Fruit fly (Drosophila melanogaster) whole organism, embryonic: ENCODE data around the gene CCDC53.
A peak's percentile ranks its signal among the peaks of the same experiment; 100 is the strongest.

Experiments used
- Aef1 ChIP-seq: fragments of 200-800 bp; sonication (Bioruptor generic); IDR thresholded peaks from 3 replicates; pipeline ENCODE4 v1.3.6; 2022; ENCODE audit warnings: missing biosample characterization, missing genetic modification characterization
- Atf-2 ChIP-seq: fragments of 200-800 bp; sonication (Bioruptor generic); optimal IDR thresholded peaks from 2 replicates; lab custom pipeline; 2016; ENCODE audit warnings: missing biosample characterization, missing genetic modification characterization
- Atf3 ChIP-seq: fragments of 200-800 bp; sonication (Bioruptor generic); optimal IDR thresholded peaks from 3 replicates; lab custom pipeline; 2016; ENCODE audit warnings: missing biosample characterization, missing genetic modification characterization
- B-H1 ChIP-seq: fragments of 200-800 bp; sonication (Bioruptor generic); IDR thresholded peaks from 3 replicates; pipeline ENCODE4 v1.3.6; 2022; ENCODE audit warnings: missing biosample characterization, missing genetic modification characterization
- Bgb ChIP-seq: fragments of 200-800 bp; sonication (Bioruptor generic); IDR thresholded peaks from 2 replicates; pipeline ENCODE4 v1.3.6; 2022; ENCODE audit warnings: missing biosample characterization, missing genetic modification characterization; ENCODE audit not compliant: partially characterized antibody
- CG10366 ChIP-seq: fragments of 200-800 bp; sonication (Bioruptor generic); IDR thresholded peaks from 2 replicates; pipeline ENCODE4 v1.3.6; 2022; ENCODE audit warnings: missing biosample characterization, missing genetic modification characterization
- CG10431 ChIP-seq: fragments of 200-800 bp; sonication (Bioruptor generic); optimal IDR thresholded peaks from 3 replicates; lab custom pipeline; 2018; ENCODE audit warnings: missing biosample characterization, mild to moderate bottlenecking, missing genetic modification characterization
- CG12236 ChIP-seq: fragments of 200-800 bp; sonication (Bioruptor generic); optimal IDR thresholded peaks from 2 replicates; lab custom pipeline; 2016; ENCODE audit warnings: missing biosample characterization, missing genetic modification characterization
- CG12942 ChIP-seq: fragments of 200-800 bp; sonication (Bioruptor generic); optimal IDR thresholded peaks from 3 replicates; lab custom pipeline; 2016; ENCODE audit warnings: missing biosample characterization, missing genetic modification characterization
- CG13123 ChIP-seq: fragments of 200-800 bp; sonication (Bioruptor generic); optimal IDR thresholded peaks from 2 replicates; lab custom pipeline; 2016; ENCODE audit warnings: missing biosample characterization, missing genetic modification characterization
- CG15479 ChIP-seq: fragments of 200-800 bp; sonication (Bioruptor generic); optimal IDR thresholded peaks from 3 replicates; lab custom pipeline; 2019; ENCODE audit warnings: missing biosample characterization, mild to moderate bottlenecking, missing genetic modification characterization, moderate library complexity
- CG1792 ChIP-seq: fragments of 200-800 bp; sonication (Bioruptor generic); optimal IDR thresholded peaks from 2 replicates; lab custom pipeline; 2016; ENCODE audit warnings: missing biosample characterization, missing genetic modification characterization
- CG18262 ChIP-seq: fragments of 200-800 bp; optimal IDR thresholded peaks from 3 replicates; lab custom pipeline; 2019; ENCODE audit warnings: missing biosample characterization, mild to moderate bottlenecking, missing genetic modification characterization, moderate library complexity
- CG31441 ChIP-seq: fragments of 200-800 bp; sonication (Bioruptor generic); IDR thresholded peaks from 2 replicates; pipeline ENCODE4 v1.3.6; 2022; ENCODE audit warnings: missing biosample characterization, missing genetic modification characterization
- CG32772 ChIP-seq: fragments of 200-800 bp; sonication (Bioruptor generic); IDR thresholded peaks from 2 replicates; pipeline ENCODE4 v1.3.6; 2022; ENCODE audit warnings: missing biosample characterization, missing genetic modification characterization
- CG3281 ChIP-seq: fragments of 200-800 bp; sonication (Bioruptor generic); optimal IDR thresholded peaks from 3 replicates; lab custom pipeline; 2017; ENCODE audit warnings: missing biosample characterization, mild to moderate bottlenecking, missing genetic modification characterization
- CG6175 ChIP-seq: fragments of 200-800 bp; sonication (Bioruptor generic); IDR thresholded peaks from 3 replicates; pipeline ENCODE4 v1.3.6; 2022; ENCODE audit warnings: missing biosample characterization, missing genetic modification characterization
- CG7271 ChIP-seq: fragments of 200-800 bp; sonication (Bioruptor generic); optimal IDR thresholded peaks from 2 replicates; lab custom pipeline; 2018; ENCODE audit warnings: missing biosample characterization, mild to moderate bottlenecking, missing genetic modification characterization, moderate library complexity
- CG8478 ChIP-seq: fragments of >200 bp; optimal IDR thresholded peaks from 2 replicates; lab custom pipeline; 2018
- CG8924 ChIP-seq: fragments of 200-800 bp; optimal IDR thresholded peaks from 3 replicates; lab custom pipeline; 2019; ENCODE audit warnings: missing biosample characterization, mild to moderate bottlenecking, missing genetic modification characterization, moderate library complexity
- CrebB ChIP-seq: fragments of 200-800 bp; sonication (Bioruptor generic); optimal IDR thresholded peaks from 3 replicates; lab custom pipeline; 2018; ENCODE audit warnings: missing biosample characterization, mild to moderate bottlenecking, missing genetic modification characterization
- Dad ChIP-seq: fragments of 200-800 bp; sonication (Bioruptor generic); optimal IDR thresholded peaks from 3 replicates; lab custom pipeline; 2016; ENCODE audit warnings: missing biosample characterization, missing genetic modification characterization
- Dfd ChIP-seq, 2 experiments: fragments of >200 bp; optimal IDR thresholded peaks; 2 replicates each; lab custom pipeline; 2017; ENCODE audit warnings: missing biosample characterization in 2 of 2, missing genetic modification characterization in 2 of 2
- Dll ChIP-seq: fragments of 200-800 bp; sonication (Bioruptor generic); IDR thresholded peaks from 4 replicates; pipeline ENCODE4 v1.3.6; 2022; ENCODE audit warnings: missing biosample characterization, missing genetic modification characterization; ENCODE audit not compliant: partially characterized antibody
- Doc2 ChIP-seq: fragments of 200-800 bp; sonication (Bioruptor generic); IDR thresholded peaks from 2 replicates; pipeline ENCODE4 v1.3.6; 2022; ENCODE audit warnings: missing biosample characterization, missing genetic modification characterization
- Dp ChIP-seq: fragments of 200-800 bp; sonication (Bioruptor generic); optimal IDR thresholded peaks from 2 replicates; lab custom pipeline; 2018; ENCODE audit warnings: missing biosample characterization, mild to moderate bottlenecking, missing genetic modification characterization, moderate library complexity
- Gug ChIP-seq: fragments of 200-800 bp; sonication (Bioruptor generic); IDR thresholded peaks from 4 replicates; pipeline ENCODE4 v1.3.6; 2022; ENCODE audit warnings: missing biosample characterization, missing genetic modification characterization
- Hmr ChIP-seq: fragments of 200-800 bp; sonication (Bioruptor generic); optimal IDR thresholded peaks from 3 replicates; lab custom pipeline; 2017; ENCODE audit warnings: mild to moderate bottlenecking, missing biosample characterization, missing genetic modification reagents, missing genetic modification characterization
- NC2α ChIP-seq: fragments of 200-800 bp; sonication (Bioruptor generic); optimal IDR thresholded peaks from 2 replicates; lab custom pipeline; 2016; ENCODE audit warnings: missing biosample characterization, missing genetic modification characterization
- Nf-YA ChIP-seq: fragments of 200-800 bp; sonication (Bioruptor generic); IDR thresholded peaks from 2 replicates; pipeline ENCODE4 v1.3.6; 2022; ENCODE audit warnings: missing biosample characterization, missing genetic modification characterization
- Usf ChIP-seq: fragments of 200-800 bp; sonication (Bioruptor generic); optimal IDR thresholded peaks from 2 replicates; lab custom pipeline; 2017; ENCODE audit warnings: missing genotype, missing biosample characterization, missing genetic modification characterization
- Xbp1 ChIP-seq: fragments of 200-800 bp; sonication (Bioruptor generic); optimal IDR thresholded peaks from 3 replicates; lab custom pipeline; 2016; ENCODE audit warnings: missing biosample characterization, mild to moderate bottlenecking, missing genetic modification characterization
- ac ChIP-seq: fragments of 200-800 bp; sonication (Bioruptor generic); optimal IDR thresholded peaks from 3 replicates; lab custom pipeline; 2017; ENCODE audit warnings: missing biosample characterization, mild to moderate bottlenecking, missing genetic modification characterization
- cas ChIP-seq: fragments of 200-800 bp; sonication (Bioruptor generic); IDR thresholded peaks from 2 replicates; pipeline ENCODE4 v1.3.6; 2022; ENCODE audit warnings: missing biosample characterization, missing genetic modification characterization
- crc ChIP-seq: fragments of 200-800 bp; sonication (Bioruptor generic); optimal IDR thresholded peaks from 2 replicates; lab custom pipeline; 2016; ENCODE audit warnings: missing biosample characterization, missing genetic modification characterization
- dm ChIP-seq: fragments of 200-800 bp; sonication (Bioruptor generic); optimal IDR thresholded peaks from 3 replicates; lab custom pipeline; 2016; ENCODE audit warnings: missing biosample characterization, missing genetic modification characterization
- ewg ChIP-seq: fragments of 200-800 bp; sonication (Bioruptor generic); optimal IDR thresholded peaks from 3 replicates; lab custom pipeline; 2017; ENCODE audit warnings: mild to moderate bottlenecking, missing biosample characterization, missing genetic modification reagents, missing genetic modification characterization
- ftz-f1 ChIP-seq: fragments of 200-800 bp; sonication (Bioruptor generic); optimal IDR thresholded peaks from 2 replicates; lab custom pipeline; 2016; ENCODE audit warnings: missing biosample characterization, missing genetic modification characterization
- gsb ChIP-seq: fragments of 200-800 bp; sonication (Bioruptor generic); IDR thresholded peaks from 2 replicates; pipeline ENCODE4 v1.3.6; 2022; ENCODE audit warnings: missing biosample characterization, missing genetic modification characterization
- knrl ChIP-seq: fragments of 200-800 bp; sonication (Bioruptor generic); IDR thresholded peaks from 3 replicates; pipeline ENCODE4 v1.3.6; 2022; ENCODE audit warnings: missing biosample characterization, missing genetic modification characterization; ENCODE audit not compliant: partially characterized antibody
- lola ChIP-seq, 3 experiments: fragments of >200 bp in 2 of 3; fragments of 200-800 bp in 1 of 3; sonication (Bioruptor generic) in 1 of 3; optimal IDR thresholded peaks; 2 replicates each; lab custom pipeline; 2017 to 2019; ENCODE audit warnings: missing biosample characterization in 3 of 3, missing genetic modification characterization in 3 of 3, mild to moderate bottlenecking in 1 of 3, moderate library complexity in 1 of 3
- otp ChIP-seq: fragments of 200-800 bp; sonication (Bioruptor generic); IDR thresholded peaks from 3 replicates; pipeline ENCODE4, ENCODE4 v1.3.6; 2022; ENCODE audit warnings: missing biosample characterization, missing genetic modification characterization
- p53 ChIP-seq: fragments of 200-800 bp; sonication (Bioruptor generic); optimal IDR thresholded peaks from 2 replicates; lab custom pipeline; 2016; ENCODE audit warnings: missing biosample characterization, missing genetic modification characterization
- pan ChIP-seq, 4 experiments: fragments of >200 bp in 3 of 4; fragments of 200-800 bp in 1 of 4; sonication (Bioruptor generic) in 1 of 4; optimal IDR thresholded peaks in 3 of 4; IDR thresholded peaks in 1 of 4; 2 replicates each; pipeline versions ENCODE4 v1.3.6 to Lab custom; 2017 to 2022; ENCODE audit warnings: missing biosample characterization in 2 of 4, missing genetic modification characterization in 2 of 4, mixed read lengths in 1 of 4
- pita ChIP-seq: fragments of 200-800 bp; sonication (Bioruptor generic); optimal IDR thresholded peaks from 2 replicates; lab custom pipeline; 2017; ENCODE audit warnings: missing biosample characterization, mild to moderate bottlenecking, missing genetic modification characterization
- so ChIP-seq: fragments of 200-800 bp; sonication (Bioruptor generic); IDR thresholded peaks from 3 replicates; pipeline ENCODE4 v1.3.6; 2022; ENCODE audit warnings: missing biosample characterization, missing genetic modification characterization
- sr ChIP-seq: fragments of 200-800 bp; sonication (Bioruptor generic); IDR thresholded peaks from 3 replicates; pipeline ENCODE4 v1.3.6; 2022; ENCODE audit warnings: missing biosample characterization, missing genetic modification characterization
- sug ChIP-seq: fragments of 200-800 bp; optimal IDR thresholded peaks from 2 replicates; lab custom pipeline; 2019; ENCODE audit warnings: missing biosample characterization, mild to moderate bottlenecking, missing genetic modification characterization, moderate library complexity
- trem ChIP-seq: fragments of 200-800 bp; optimal IDR thresholded peaks from 3 replicates; lab custom pipeline; 2019; ENCODE audit warnings: missing biosample characterization, mild to moderate bottlenecking, missing genetic modification characterization, moderate library complexity
- vfl ChIP-seq: fragments of 200-800 bp; sonication (Bioruptor generic); optimal IDR thresholded peaks from 2 replicates; lab custom pipeline; 2016; ENCODE audit warnings: missing biosample characterization, missing genetic modification characterization

CCDC53 gene

DNA sequence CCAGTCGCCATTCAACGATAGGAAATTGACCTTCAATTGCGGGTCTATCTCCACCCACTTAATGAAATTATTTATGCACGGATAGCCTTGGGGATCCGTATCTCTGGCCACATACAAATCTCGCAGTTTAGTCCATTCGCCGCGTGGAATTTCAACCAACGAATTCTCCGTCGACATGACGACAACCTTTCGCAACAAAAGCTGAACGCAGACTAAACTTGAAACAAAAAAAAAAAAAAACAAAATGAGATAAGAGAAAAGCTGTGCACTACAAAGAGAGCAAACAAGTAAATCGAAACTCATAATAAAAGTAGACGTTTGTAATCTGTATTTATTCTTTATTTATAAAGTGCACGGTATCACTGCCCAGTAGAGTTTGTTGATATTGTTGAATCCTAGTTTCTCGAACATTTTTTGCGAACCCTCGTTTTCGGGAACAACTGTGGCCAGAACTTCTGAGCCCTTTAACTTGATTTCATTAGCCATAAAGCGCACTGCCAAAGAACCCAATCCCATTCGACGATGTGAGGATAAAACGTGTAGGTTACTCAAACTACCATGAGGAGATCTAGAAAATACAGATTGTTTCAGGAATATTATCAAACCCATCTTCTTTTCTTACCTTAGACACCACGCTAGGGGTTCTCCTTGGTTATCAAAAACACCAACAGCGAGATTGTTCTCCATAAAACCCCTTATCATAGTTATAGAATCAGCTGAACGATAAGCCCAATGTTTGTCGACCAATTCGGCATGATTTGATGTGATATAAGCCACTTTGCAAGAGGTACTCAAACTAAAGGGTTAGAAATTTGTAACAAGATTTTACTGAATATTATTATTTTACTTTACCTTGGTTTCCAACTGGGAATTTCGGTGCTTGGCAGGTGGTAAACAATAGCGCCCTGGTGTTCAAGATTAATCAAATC lies 31.4 kb upstream of the CCDC53 start, which contains the start of gene CG12560 (continued):
- TF ChIP-seq CG15479 (no peak), Gug (GFP tag; lab: Robert Waterston, UW) (no peak), knrl (GFP tag; lab: Robert Waterston, UW) (no peak), sug (tag; lab: Kevin White, UChicago) (peak; percentile 75), CG18262 (tag; lab: Kevin White, UChicago) (no peak), CG7271 (tag; lab: Kevin White, UChicago) (no peak), CG12942 (GFP tag; lab: Kevin White, UChicago) (no peak), sr (GFP tag; lab: Robert Waterston, UW) (no peak), Dfd (GFP tag; optimal IDR thresholded peaks at IDR 0.05; lab: Kevin White, UChicago) (no peak), CG6175 (GFP tag; lab: Robert Waterston, UW) (no peak), p53 (GFP tag; lab: Kevin White, UChicago) (no peak), Nf-YA (GFP tag; lab: Robert Waterston, UW) (no peak), so (GFP tag; lab: Robert Waterston, UW) (peak; percentile 71; the same call in 2 of the 3 replicates), CG10431 (GFP tag; lab: Kevin White, UChicago) (peak; percentile 14), pita (GFP tag; lab: Kevin White, UChicago) (no peak), CG10366 (GFP tag; lab: Robert Waterston, UW) (peak; percentile 18; the same call in 1 of the 2 replicates), CG12236 (no peak), dm (GFP tag; lab: Kevin White, UChicago) (peak; percentile 27), NC2α (no peak), Dll (GFP tag; lab: Robert Waterston, UW) (no peak), CG31441 (GFP tag; lab: Robert Waterston, UW) (no peak), trem (no peak), B-H1 (GFP tag; lab: Robert Waterston, UW) (no peak), pan (optimal IDR thresholded peaks at IDR 0.05; lab: Kevin White, UChicago) (no peak), pan (GFP tag; optimal IDR thresholded peaks at IDR 0.05 in 1 of 2, IDR thresholded peaks at IDR 0.05 in 1 of 2) (peak in 1 of 2 experiments; percentile 11), Bgb (GFP tag; lab: Robert Waterston, UW) (no peak), gsb (GFP tag; lab: Robert Waterston, UW) (no peak), Atf-2 (no peak), ewg (GFP tag; lab: Kevin White, UChicago) (no peak), Atf3 (GFP tag; lab: Kevin White, UChicago) (no peak), otp (GFP tag; lab: Robert Waterston, UW) (no peak), CG13123 (GFP tag; lab: Kevin White, UChicago) (peak; percentile 2), CG32772 (peak; percentile 68), Dp (GFP tag; lab: Kevin White, UChicago) (no peak), vfl (GFP tag; lab: Kevin White, UChicago) (peak; percentile 2), lola (GFP tag; optimal IDR thresholded peaks at IDR 0.05; lab: Kevin White, UChicago) (no peak), Doc2 (GFP tag; lab: Robert Waterston, UW) (no peak), ftz-f1 (peak; percentile 80), CG3281 (GFP tag; lab: Kevin White, UChicago) (no peak), crc (GFP tag; lab: Kevin White, UChicago) (no peak), cas (GFP tag; lab: Robert Waterston, UW) (no peak), Dad (GFP tag; lab: Kevin White, UChicago) (no peak), CG8924 (tag; lab: Kevin White, UChicago) (no peak), Hmr (GFP tag; lab: Kevin White, UChicago) (peak; percentile 9), Usf (GFP tag; lab: Kevin White, UChicago) (no peak), Aef1 (GFP tag; lab: Robert Waterston, UW) (no peak), ac (no peak), CG8478 (lab: Kevin White, UChicago) (no peak), CG1792 (no peak), Xbp1 (GFP tag; lab: Kevin White, UChicago) (no peak), CrebB (peak; percentile 13)
